Fruit fly (Drosophila melanogaster) whole organism, embryonic: ENCODE measurements around the gene Fur2.
A peak's percentile ranks its signal among the peaks of the same experiment; 100 is the strongest.

Experiments
- Adf1 ChIP-seq: fragments of 200-800 bp; sonication (Bioruptor generic); IDR thresholded peaks from 2 replicates; pipeline ENCODE4 v1.3.6; 2022; ENCODE audit warnings: missing biosample characterization, missing genetic modification characterization
- BtbVII ChIP-seq: fragments of 200-800 bp; sonication (Bioruptor generic); optimal IDR thresholded peaks from 3 replicates; lab custom pipeline; 2017; ENCODE audit warnings: missing biosample characterization, mild to moderate bottlenecking, missing genetic modification characterization
- CG11696 ChIP-seq: fragments of 200-800 bp; sonication (Bioruptor generic); IDR thresholded peaks from 2 replicates; pipeline ENCODE4 v1.3.6; 2022; ENCODE audit warnings: missing biosample characterization, missing genetic modification characterization
- CG13287 ChIP-seq: fragments of 200-800 bp; sonication (Bioruptor generic); IDR thresholded peaks from 2 replicates; pipeline ENCODE4 v1.3.6; 2022; ENCODE audit warnings: missing biosample characterization, missing genetic modification characterization; ENCODE audit not compliant: partially characterized antibody
- CG14667 ChIP-seq: fragments of 200-800 bp; sonication (Bioruptor generic); IDR thresholded peaks from 2 replicates; pipeline ENCODE4 v1.3.6; 2022; ENCODE audit warnings: missing biosample characterization, missing genetic modification characterization
- CG14965 ChIP-seq: fragments of 200-800 bp; sonication (Bioruptor generic); optimal IDR thresholded peaks from 2 replicates; lab custom pipeline; 2016; ENCODE audit warnings: missing biosample characterization, missing genetic modification characterization, borderline replicate concordance
- CG15011 ChIP-seq: fragments of 200-800 bp; sonication (Bioruptor generic); optimal IDR thresholded peaks from 3 replicates; lab custom pipeline; 2018; ENCODE audit warnings: missing biosample characterization, mild to moderate bottlenecking, missing genetic modification characterization
- CG15269 ChIP-seq: fragments of 200-800 bp; sonication (Bioruptor generic); optimal IDR thresholded peaks from 2 replicates; lab custom pipeline; 2018; ENCODE audit warnings: missing biosample characterization, mild to moderate bottlenecking, missing genetic modification characterization, moderate library complexity
- CG15696 ChIP-seq: fragments of 200-800 bp; sonication (Bioruptor generic); optimal IDR thresholded peaks from 2 replicates; lab custom pipeline; 2019; ENCODE audit warnings: missing biosample characterization, mild to moderate bottlenecking, missing genetic modification characterization, moderate library complexity
- CG16779 ChIP-seq: fragments of 200-800 bp; sonication (Bioruptor generic); IDR thresholded peaks from 2 replicates; pipeline ENCODE4 v1.3.6; 2022; ENCODE audit warnings: missing biosample characterization, missing genetic modification characterization
- CG16813 ChIP-seq: fragments of 200-800 bp; sonication (Bioruptor generic); IDR thresholded peaks from 3 replicates; pipeline ENCODE4 v1.3.6; 2022; ENCODE audit warnings: missing biosample characterization, missing genetic modification characterization; ENCODE audit not compliant: partially characterized antibody
- CG16863 ChIP-seq: fragments of 200-800 bp; sonication (Bioruptor generic); optimal IDR thresholded peaks from 3 replicates; lab custom pipeline; 2016; ENCODE audit warnings: missing biosample characterization, missing genetic modification characterization
- CG17829 ChIP-seq: fragments of 200-800 bp; optimal IDR thresholded peaks from 2 replicates; lab custom pipeline; 2019; ENCODE audit warnings: missing biosample characterization, mild to moderate bottlenecking, missing genetic modification characterization, moderate library complexity
- CG18476 ChIP-seq: fragments of 200-800 bp; sonication (Bioruptor generic); optimal IDR thresholded peaks from 2 replicates; lab custom pipeline; 2016; ENCODE audit warnings: missing biosample characterization, mild to moderate bottlenecking, missing genetic modification characterization
- CG3065 ChIP-seq: fragments of 200-800 bp; sonication (Bioruptor generic); optimal IDR thresholded peaks from 2 replicates; lab custom pipeline; 2016; ENCODE audit warnings: missing biosample characterization, missing genetic modification characterization
- CG6791 ChIP-seq: fragments of 200-800 bp; sonication (Bioruptor generic); IDR thresholded peaks from 3 replicates; pipeline ENCODE4 v1.3.6; 2022; ENCODE audit warnings: missing biosample characterization, missing genetic modification characterization; ENCODE audit not compliant: partially characterized antibody
- CG6813 ChIP-seq: fragments of 200-800 bp; sonication (Bioruptor generic); optimal IDR thresholded peaks from 2 replicates; lab custom pipeline; 2017; ENCODE audit warnings: missing biosample characterization, missing genetic modification characterization, mild to moderate bottlenecking, moderate library complexity, missing genetic modification reagents
- CG7271 ChIP-seq: fragments of 200-800 bp; sonication (Bioruptor generic); optimal IDR thresholded peaks from 2 replicates; lab custom pipeline; 2018; ENCODE audit warnings: missing biosample characterization, mild to moderate bottlenecking, missing genetic modification characterization, moderate library complexity
- CG7987 ChIP-seq: fragments of 200-800 bp; sonication (Bioruptor generic); optimal IDR thresholded peaks from 2 replicates; lab custom pipeline; 2018; ENCODE audit warnings: missing biosample characterization, mild to moderate bottlenecking, missing genetic modification characterization, moderate library complexity
- CG8281 ChIP-seq: fragments of 200-800 bp; sonication (Bioruptor generic); optimal IDR thresholded peaks from 2 replicates; lab custom pipeline; 2018; ENCODE audit warnings: missing biosample characterization, mild to moderate bottlenecking, missing genetic modification characterization, moderate library complexity
- CG9797 ChIP-seq: fragments of 200-800 bp; sonication (Bioruptor generic); optimal IDR thresholded peaks from 3 replicates; lab custom pipeline; 2018; ENCODE audit warnings: missing biosample characterization, mild to moderate bottlenecking, missing genetic modification characterization
- CG9817 ChIP-seq: fragments of 200-800 bp; sonication (Bioruptor generic); optimal IDR thresholded peaks from 2 replicates; lab custom pipeline; 2018; ENCODE audit warnings: missing biosample characterization, mild to moderate bottlenecking, missing genetic modification characterization, moderate library complexity
- CG9932 ChIP-seq: fragments of 200-800 bp; sonication (Bioruptor generic); IDR thresholded peaks from 2 replicates; pipeline ENCODE4 v1.3.6; 2022; ENCODE audit warnings: missing biosample characterization, missing genetic modification characterization
- Dek ChIP-seq: fragments of 200-800 bp; sonication (Bioruptor generic); optimal IDR thresholded peaks from 3 replicates; lab custom pipeline; 2019; ENCODE audit warnings: missing biosample characterization, mild to moderate bottlenecking, missing genetic modification characterization, moderate library complexity
- ERR ChIP-seq: fragments of 200-800 bp; sonication (Bioruptor generic); optimal IDR thresholded peaks from 2 replicates; lab custom pipeline; 2016; ENCODE audit warnings: missing biosample characterization, missing genetic modification characterization
- Hey ChIP-seq: fragments of 200-800 bp; sonication (Bioruptor generic); optimal IDR thresholded peaks from 3 replicates; lab custom pipeline; 2018; ENCODE audit warnings: missing biosample characterization, mild to moderate bottlenecking, missing genetic modification characterization
- Jarid2 ChIP-seq: fragments of 200-800 bp; sonication (Bioruptor generic); optimal IDR thresholded peaks from 3 replicates; lab custom pipeline; 2017; ENCODE audit warnings: mild to moderate bottlenecking, missing biosample characterization, missing genetic modification reagents, missing genetic modification characterization
- Rx ChIP-seq: fragments of 200-800 bp; sonication (Bioruptor generic); IDR thresholded peaks from 2 replicates; pipeline ENCODE4 v1.3.6; 2022; ENCODE audit warnings: missing biosample characterization, missing genetic modification characterization
- bowl ChIP-seq: fragments of 200-800 bp; sonication (Bioruptor generic); IDR thresholded peaks from 2 replicates; pipeline ENCODE4 v1.3.6; 2022; ENCODE audit warnings: missing biosample characterization, missing genetic modification characterization
- bsh ChIP-seq, 2 experiments: fragments of 200-800 bp; sonication (Bioruptor generic); optimal IDR thresholded peaks; 2 replicates each; lab custom pipeline; 2017 to 2018; ENCODE audit warnings: mild to moderate bottlenecking in 2 of 2, missing biosample characterization in 2 of 2, missing genetic modification characterization in 2 of 2, moderate library complexity in 1 of 2
- chn ChIP-seq: fragments of 200-800 bp; sonication (Bioruptor generic); optimal IDR thresholded peaks from 2 replicates; lab custom pipeline; 2016; ENCODE audit warnings: missing biosample characterization, missing genetic modification characterization
- cwo ChIP-seq: fragments of 200-800 bp; sonication (Bioruptor generic); optimal IDR thresholded peaks from 3 replicates; lab custom pipeline; 2017; ENCODE audit warnings: missing biosample characterization, missing genetic modification characterization, mild to moderate bottlenecking, moderate library complexity, missing genetic modification reagents
- eve ChIP-seq, 2 experiments: fragments of >200 bp; optimal IDR thresholded peaks; 2 replicates each; lab custom pipeline; 2017; ENCODE audit warnings: missing biosample characterization in 2 of 2, missing genetic modification characterization in 2 of 2
- exex ChIP-seq: fragments of 200-800 bp; sonication (Bioruptor generic); optimal IDR thresholded peaks from 4 replicates; lab custom pipeline; 2018; ENCODE audit warnings: missing biosample characterization, mild to moderate bottlenecking, missing genetic modification characterization, moderate library complexity
- gsb-n ChIP-seq: fragments of 200-800 bp; sonication (Bioruptor generic); optimal IDR thresholded peaks from 3 replicates; lab custom pipeline; 2018; ENCODE audit warnings: missing biosample characterization, mild to moderate bottlenecking, missing genetic modification characterization
- hb ChIP-seq: fragments of 200-800 bp; sonication (Bioruptor generic); IDR thresholded peaks from 3 replicates; pipeline ENCODE4 v1.3.6; 2022; ENCODE audit warnings: missing biosample characterization, missing genetic modification characterization; ENCODE audit not compliant: partially characterized antibody
- lab ChIP-seq: fragments of 200-800 bp; sonication (Bioruptor generic); optimal IDR thresholded peaks from 3 replicates; lab custom pipeline; 2017; ENCODE audit warnings: missing biosample characterization, missing genetic modification characterization, mild to moderate bottlenecking, moderate library complexity, missing genetic modification reagents
- nau ChIP-seq: fragments of 200-800 bp; sonication (Bioruptor generic); optimal IDR thresholded peaks from 3 replicates; lab custom pipeline; 2017; ENCODE audit warnings: missing biosample characterization, mild to moderate bottlenecking, missing genetic modification characterization, missing genetic modification reagents
- nerfin-2 ChIP-seq: fragments of 200-800 bp; sonication (Bioruptor generic); IDR thresholded peaks from 2 replicates; pipeline ENCODE4 v1.3.6; 2022; ENCODE audit warnings: missing biosample characterization, missing genetic modification characterization; ENCODE audit not compliant: partially characterized antibody
- nom ChIP-seq: fragments of 200-800 bp; sonication (Bioruptor generic); optimal IDR thresholded peaks from 2 replicates; lab custom pipeline; 2017; ENCODE audit warnings: missing biosample characterization, missing genetic modification characterization, mild to moderate bottlenecking, moderate library complexity, missing genetic modification reagents
- otp ChIP-seq: fragments of 200-800 bp; sonication (Bioruptor generic); IDR thresholded peaks from 3 replicates; pipeline ENCODE4, ENCODE4 v1.3.6; 2022; ENCODE audit warnings: missing biosample characterization, missing genetic modification characterization
- pan ChIP-seq, 4 experiments: fragments of >200 bp in 3 of 4; fragments of 200-800 bp in 1 of 4; sonication (Bioruptor generic) in 1 of 4; optimal IDR thresholded peaks in 3 of 4; IDR thresholded peaks in 1 of 4; 2 replicates each; pipeline versions ENCODE4 v1.3.6 to Lab custom; 2017 to 2022; ENCODE audit warnings: missing biosample characterization in 2 of 4, missing genetic modification characterization in 2 of 4, mixed read lengths in 1 of 4
- pho ChIP-seq: fragments of 200-800 bp; sonication (Bioruptor generic); optimal IDR thresholded peaks from 2 replicates; lab custom pipeline; 2016; ENCODE audit warnings: missing biosample characterization, missing genetic modification characterization
- row ChIP-seq: fragments of 200-800 bp; sonication (Bioruptor generic); IDR thresholded peaks from 3 replicates; pipeline ENCODE4 v1.3.6; 2022; ENCODE audit warnings: missing biosample characterization, missing genetic modification characterization
- scrt ChIP-seq: fragments of 200-800 bp; sonication (Bioruptor generic); optimal IDR thresholded peaks from 2 replicates; lab custom pipeline; 2018; ENCODE audit warnings: missing biosample characterization, mild to moderate bottlenecking, missing genetic modification characterization, moderate library complexity
- tin ChIP-seq: fragments of 200-800 bp; sonication (Bioruptor generic); optimal IDR thresholded peaks from 3 replicates; lab custom pipeline; 2016; ENCODE audit warnings: missing biosample characterization, missing genetic modification characterization
- tio ChIP-seq: fragments of 200-800 bp; sonication (Bioruptor generic); optimal IDR thresholded peaks from 2 replicates; lab custom pipeline; 2017; ENCODE audit warnings: missing biosample characterization, missing genetic modification characterization, inconsistent platforms

Gene Fur2

dm6 chrX:16422466-16423124, 49.7 kb downstream of the Fur2 start, which contains the start of gene hang (continued):
- TF ChIP-seq tin (no peak), Hey (tag; lab: Kevin White, UChicago) (no peak), CG16779 (0 out of 2 replicates have a peak, but pooled peaks have one; percentile 49), CG15269 (tag; lab: Kevin White, UChicago) (peak; percentile 2), BtbVII (GFP tag; lab: Kevin White, UChicago) (peak; percentile 45), eve (GFP tag; optimal IDR thresholded peaks at IDR 0.05; lab: Kevin White, UChicago) (no peak), tio (GFP tag; lab: Kevin White, UChicago) (no peak), CG16863 (GFP tag; lab: Kevin White, UChicago) (no peak), CG9932 (peak; percentile 73), pho (GFP tag; lab: Kevin White, UChicago) (no peak), CG6791 (GFP tag; lab: Robert Waterston, UW) (peak; percentile 89), CG16813 (peak; percentile 76), CG17829 (tag; lab: Kevin White, UChicago) (peak; percentile 53), ERR (GFP tag; lab: Kevin White, UChicago) (peak; percentile 22), exex (no peak), bowl (GFP tag; lab: Robert Waterston, UW) (peak; percentile 41; the same call in 1 of the 2 replicates), nom (GFP tag; lab: Kevin White, UChicago) (peak; percentile 67), CG13287 (GFP tag; lab: Robert Waterston, UW) (peak; percentile 79), CG8281 (no peak), CG11696 (GFP tag; lab: Robert Waterston, UW) (no peak), hb (peak; percentile 38; the same call in 2 of the 3 replicates), row (peak; percentile 58), Adf1 (GFP tag; lab: Robert Waterston, UW) (no peak; the same call in 1 of the 2 replicates), CG7271 (tag; lab: Kevin White, UChicago) (peak; percentile 20), Dek (tag; lab: Kevin White, UChicago) (peak; percentile 37), otp (peak; percentile 8; the same call in 1 of the 3 replicates), scrt (GFP tag; lab: Kevin White, UChicago) (no peak), chn (GFP tag; lab: Kevin White, UChicago) (no peak), Jarid2 (peak; percentile 84), CG3065 (no peak), bsh (GFP tag; optimal IDR thresholded peaks at IDR 0.05; lab: Kevin White, UChicago) (peak in 1 of 2 experiments; percentile 0), lab (peak; percentile 68), CG14965 (GFP tag; lab: Kevin White, UChicago) (no peak), CG15011 (GFP tag; lab: Kevin White, UChicago) (no peak), CG6813 (GFP tag; lab: Kevin White, UChicago) (no peak), nau (GFP tag; lab: Kevin White, UChicago) (peak; percentile 10), CG15696 (no peak), Rx (no peak), CG9817 (no peak), CG9797 (GFP tag; lab: Kevin White, UChicago) (peak; percentile 91), pan (optimal IDR thresholded peaks at IDR 0.05; lab: Kevin White, UChicago) (no peak), pan (GFP tag; optimal IDR thresholded peaks at IDR 0.05 in 1 of 2, IDR thresholded peaks at IDR 0.05 in 1 of 2) (no peak), CG7987 (GFP tag; lab: Kevin White, UChicago) (peak; percentile 72), nerfin-2 (GFP tag; lab: Robert Waterston, UW) (peak; percentile 39), CG14667 (GFP tag; lab: Robert Waterston, UW) (no peak), CG18476 (GFP tag; lab: Kevin White, UChicago) (no peak), gsb-n (no peak), cwo (peak; percentile 39)
